3 fruit fly cellular contexts compared by ENCODE assay signal in the genomic region with DNA sequence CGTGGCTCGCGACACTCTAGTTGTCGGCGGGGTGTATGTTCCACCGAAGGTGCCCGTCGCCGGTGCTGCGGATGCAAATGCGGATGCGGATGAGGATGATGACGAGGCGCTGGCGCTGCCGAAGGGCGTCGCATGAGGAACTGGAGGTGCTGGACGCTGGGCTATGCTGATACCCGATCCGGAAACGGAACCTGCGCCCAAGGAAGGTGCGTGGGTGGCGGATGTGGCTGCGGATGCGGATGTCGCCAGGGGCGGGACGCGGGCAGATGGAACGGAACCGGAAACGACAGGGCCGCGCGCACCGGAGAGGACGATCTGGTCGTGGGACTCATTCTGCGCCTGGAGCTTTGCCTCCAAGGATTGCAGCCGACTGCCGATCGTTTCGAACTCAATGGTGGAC.
TF ChIP-seq lines count a peak whose summit lies in the region.

No protein-coding gene starts in this region.

- TF ChIP-seq CTCF in whole organism, embryonic (GFP tag; optimal IDR thresholded peaks at IDR 0.05; lab: Kevin White, UChicago) = no peak

TF ChIP-seq in whole organism, adult, 20 proteins besides CTCF, POLR2A, EP300 and RAD21:
- TF ChIP-seq Mnt (GFP tag; optimal IDR thresholded peaks at IDR 0.05; lab: Kevin White, UChicago) = no peak
- TF ChIP-seq Crg-1 (GFP tag; optimal IDR thresholded peaks at IDR 0.05; lab: Kevin White, UChicago) = no peak
- peak; percentile 18 for TF ChIP-seq ovo (GFP tag; optimal IDR thresholded peaks at IDR 0.05; lab: Kevin White, UChicago)
- no peak for TF ChIP-seq bab1 (GFP tag; optimal IDR thresholded peaks at IDR 0.05; lab: Kevin White, UChicago)
- TF ChIP-seq cnc (optimal IDR thresholded peaks at IDR 0.05; lab: Kevin White, UChicago) = no peak
- no peak for TF ChIP-seq CG11617 (GFP tag; optimal IDR thresholded peaks at IDR 0.05; lab: Kevin White, UChicago)
- no peak for TF ChIP-seq CG1620 (GFP tag; optimal IDR thresholded peaks at IDR 0.05; lab: Kevin White, UChicago)

TF ChIP-seq in whole organism, embryonic, 481 proteins besides CTCF, POLR2A, EP300 and RAD21:
- 0 out of 2 replicates have a peak, but pooled peaks have one; percentile 44 for TF ChIP-seq Awh (GFP tag; IDR thresholded peaks at IDR 0.05; lab: Robert Waterston, UW)
- TF ChIP-seq CG11247 (GFP tag; IDR thresholded peaks at IDR 0.05; lab: Robert Waterston, UW) = no peak
- 0 out of 2 replicates have a peak, but pooled peaks have one; percentile 21 for TF ChIP-seq CG43689 (GFP tag; IDR thresholded peaks at IDR 0.05; lab: Robert Waterston, UW)
- TF ChIP-seq chm (GFP tag; IDR thresholded peaks at IDR 0.05; lab: Robert Waterston, UW) = peak; percentile 28; the same call in 1 of the 2 replicates
- no peak for TF ChIP-seq ato (GFP tag; IDR thresholded peaks at IDR 0.05; lab: Robert Waterston, UW; ENCODE audit: partially characterized antibody)
- 0 out of 2 replicates have a peak, but pooled peaks have one; percentile 4 for TF ChIP-seq CG5953 (GFP tag; IDR thresholded peaks at IDR 0.05; lab: Robert Waterston, UW)
- TF ChIP-seq Xrp1 (GFP tag; IDR thresholded peaks at IDR 0.05; lab: Robert Waterston, UW) = no peak
- peak; percentile 23 for TF ChIP-seq CG9727 (GFP tag; optimal IDR thresholded peaks at IDR 0.05; lab: Kevin White, UChicago)
- no peak for TF ChIP-seq Fer3 (tag; optimal IDR thresholded peaks at IDR 0.05; lab: Kevin White, UChicago)
- TF ChIP-seq Side (GFP tag; optimal IDR thresholded peaks at IDR 0.05; lab: Kevin White, UChicago) = no peak
- peak; percentile 20 for TF ChIP-seq HLHmδ (GFP tag; optimal IDR thresholded peaks at IDR 0.05; lab: Kevin White, UChicago)
- TF ChIP-seq fd102C (GFP tag; optimal IDR thresholded peaks at IDR 0.05; lab: Kevin White, UChicago) = no peak
- no peak for TF ChIP-seq Elba2 (GFP tag; optimal IDR thresholded peaks at IDR 0.05; lab: Kevin White, UChicago)
- TF ChIP-seq CG13775 (GFP tag; optimal IDR thresholded peaks at IDR 0.05; lab: Kevin White, UChicago) = peak; percentile 96
- TF ChIP-seq Neu2 (GFP tag; optimal IDR thresholded peaks at IDR 0.05; lab: Kevin White, UChicago; ENCODE audit: borderline replicate concordance) = no peak
- TF ChIP-seq CG3726 (GFP tag; IDR thresholded peaks at IDR 0.05; lab: Robert Waterston, UW) = no peak
- peak; percentile 41 for TF ChIP-seq Med (GFP tag; lab: Kevin White, UChicago)
- 0 out of 2 replicates have a peak, but pooled peaks have one; percentile 9 for TF ChIP-seq bowl (GFP tag; IDR thresholded peaks at IDR 0.05; lab: Robert Waterston, UW)
- peak; percentile 19; the same call in 1 of the 2 replicates for TF ChIP-seq CG17328 (GFP tag; IDR thresholded peaks at IDR 0.05; lab: Robert Waterston, UW)
- TF ChIP-seq CG1024 (GFP tag; IDR thresholded peaks at IDR 0.05; lab: Robert Waterston, UW) = 0 out of 2 replicates have a peak, but pooled peaks have one; percentile 4
- TF ChIP-seq ac (GFP tag; optimal IDR thresholded peaks at IDR 0.05; lab: Kevin White, UChicago) = no peak
- TF ChIP-seq sens (GFP tag; lab: Kevin White, UChicago) = peak; percentile 32
- peak; percentile 60 for TF ChIP-seq Ets97D (GFP tag; optimal IDR thresholded peaks at IDR 0.05; lab: Kevin White, UChicago)

TF ChIP-seq in whole organism, prepupa, 60 proteins besides CTCF, POLR2A, EP300 and RAD21:
- TF ChIP-seq Hr39 (GFP tag; optimal IDR thresholded peaks at IDR 0.05; lab: Kevin White, UChicago) (no peak), Eip78C (GFP tag; lab: Kevin White, UChicago) (peak; percentile 7), CG16779 (tag; optimal IDR thresholded peaks at IDR 0.05; lab: Kevin White, UChicago) (no peak), Ets96B (tag; optimal IDR thresholded peaks at IDR 0.05; lab: Kevin White, UChicago) (no peak), esn (GFP tag; optimal IDR thresholded peaks at IDR 0.05; lab: Kevin White, UChicago) (no peak), CG7368 (GFP tag; optimal IDR thresholded peaks at IDR 0.05; lab: Kevin White, UChicago) (no peak)
